Fruit fly (Drosophila melanogaster) whole organism, embryonic: ENCODE results near the gene woc.

Experiments
- CG10366 ChIP-seq: fragments of 200-800 bp; sonication (Bioruptor generic); IDR thresholded peaks from 2 replicates; pipeline ENCODE4 v1.3.6; 2022; ENCODE audit warnings: missing biosample characterization, missing genetic modification characterization
- CG10543 ChIP-seq: fragments of 200-800 bp; sonication (Bioruptor generic); optimal IDR thresholded peaks from 3 replicates; lab custom pipeline; 2017; ENCODE audit warnings: missing biosample characterization, mild to moderate bottlenecking, missing genetic modification characterization, moderate library complexity
- CG11085 ChIP-seq: fragments of 200-800 bp; sonication (Bioruptor generic); IDR thresholded peaks from 2 replicates; pipeline ENCODE4 v1.3.6; 2022; ENCODE audit warnings: missing biosample characterization, missing genetic modification characterization
- CG11696 ChIP-seq: fragments of 200-800 bp; sonication (Bioruptor generic); IDR thresholded peaks from 2 replicates; pipeline ENCODE4 v1.3.6; 2022; ENCODE audit warnings: missing biosample characterization, missing genetic modification characterization
- CG11723 ChIP-seq: fragments of 200-800 bp; sonication (Bioruptor generic); optimal IDR thresholded peaks from 2 replicates; lab custom pipeline; 2017; ENCODE audit warnings: missing biosample characterization, mild to moderate bottlenecking, missing genetic modification characterization
- CG12659 ChIP-seq: fragments of 200-800 bp; sonication (Bioruptor generic); optimal IDR thresholded peaks from 3 replicates; lab custom pipeline; 2017; ENCODE audit warnings: mild to moderate bottlenecking, missing biosample characterization, missing genetic modification reagents, missing genetic modification characterization
- CG13894 ChIP-seq: fragments of 200-800 bp; sonication (Bioruptor generic); optimal IDR thresholded peaks from 3 replicates; lab custom pipeline; 2018; ENCODE audit warnings: missing biosample characterization, mild to moderate bottlenecking, missing genetic modification characterization, moderate library complexity
- CG14710 ChIP-seq: fragments of 200-800 bp; sonication (Bioruptor generic); optimal IDR thresholded peaks from 3 replicates; lab custom pipeline; 2019; ENCODE audit warnings: missing biosample characterization, mild to moderate bottlenecking, missing genetic modification characterization, moderate library complexity
- CG14860 ChIP-seq: fragments of 200-800 bp; sonication (Bioruptor generic); IDR thresholded peaks from 3 replicates; pipeline ENCODE4 v1.3.6; 2022; ENCODE audit warnings: missing biosample characterization, missing genetic modification characterization; ENCODE audit not compliant: partially characterized antibody
- CG15479 ChIP-seq: fragments of 200-800 bp; sonication (Bioruptor generic); optimal IDR thresholded peaks from 3 replicates; lab custom pipeline; 2019; ENCODE audit warnings: missing biosample characterization, mild to moderate bottlenecking, missing genetic modification characterization, moderate library complexity
- CG17328 ChIP-seq: fragments of 200-800 bp; sonication (Bioruptor generic); IDR thresholded peaks from 2 replicates; pipeline ENCODE4 v1.3.6; 2022; ENCODE audit warnings: missing biosample characterization, missing genetic modification characterization
- CG17385 ChIP-seq: fragments of 200-800 bp; sonication (Bioruptor generic); optimal IDR thresholded peaks from 3 replicates; lab custom pipeline; 2018; ENCODE audit warnings: missing biosample characterization, mild to moderate bottlenecking, missing genetic modification characterization
- CG18599 ChIP-seq: fragments of 200-800 bp; sonication (Bioruptor generic); optimal IDR thresholded peaks from 3 replicates; lab custom pipeline; 2017; ENCODE audit warnings: missing biosample characterization, missing genetic modification characterization, mild to moderate bottlenecking, moderate library complexity, missing genetic modification reagents
- CG31441 ChIP-seq: fragments of 200-800 bp; sonication (Bioruptor generic); IDR thresholded peaks from 2 replicates; pipeline ENCODE4 v1.3.6; 2022; ENCODE audit warnings: missing biosample characterization, missing genetic modification characterization
- CG4617 ChIP-seq: fragments of 200-800 bp; sonication (Bioruptor generic); optimal IDR thresholded peaks from 3 replicates; lab custom pipeline; 2016; ENCODE audit warnings: missing biosample characterization, missing genetic modification characterization, borderline replicate concordance
- CG6689 ChIP-seq: fragments of 200-800 bp; sonication (Bioruptor generic); IDR thresholded peaks from 2 replicates; pipeline ENCODE4 v1.3.6; 2022; ENCODE audit warnings: missing biosample characterization, missing genetic modification characterization
- CG6813 ChIP-seq: fragments of 200-800 bp; sonication (Bioruptor generic); optimal IDR thresholded peaks from 2 replicates; lab custom pipeline; 2017; ENCODE audit warnings: missing biosample characterization, missing genetic modification characterization, mild to moderate bottlenecking, moderate library complexity, missing genetic modification reagents
- CG8478 ChIP-seq: fragments of >200 bp; optimal IDR thresholded peaks from 2 replicates; lab custom pipeline; 2018
- CG9797 ChIP-seq: fragments of 200-800 bp; sonication (Bioruptor generic); optimal IDR thresholded peaks from 3 replicates; lab custom pipeline; 2018; ENCODE audit warnings: missing biosample characterization, mild to moderate bottlenecking, missing genetic modification characterization
- Dek ChIP-seq: fragments of 200-800 bp; sonication (Bioruptor generic); optimal IDR thresholded peaks from 3 replicates; lab custom pipeline; 2019; ENCODE audit warnings: missing biosample characterization, mild to moderate bottlenecking, missing genetic modification characterization, moderate library complexity
- Dip3 ChIP-seq: fragments of 200-800 bp; sonication (Bioruptor generic); optimal IDR thresholded peaks from 3 replicates; lab custom pipeline; 2016; ENCODE audit warnings: missing biosample characterization, missing genetic modification characterization
- Dll ChIP-seq: fragments of 200-800 bp; sonication (Bioruptor generic); IDR thresholded peaks from 4 replicates; pipeline ENCODE4 v1.3.6; 2022; ENCODE audit warnings: missing biosample characterization, missing genetic modification characterization; ENCODE audit not compliant: partially characterized antibody
- Doc2 ChIP-seq: fragments of 200-800 bp; sonication (Bioruptor generic); IDR thresholded peaks from 2 replicates; pipeline ENCODE4 v1.3.6; 2022; ENCODE audit warnings: missing biosample characterization, missing genetic modification characterization
- Dp ChIP-seq: fragments of 200-800 bp; sonication (Bioruptor generic); optimal IDR thresholded peaks from 2 replicates; lab custom pipeline; 2018; ENCODE audit warnings: missing biosample characterization, mild to moderate bottlenecking, missing genetic modification characterization, moderate library complexity
- E2f2 ChIP-seq: fragments of 200-800 bp; sonication (Bioruptor generic); IDR thresholded peaks from 2 replicates; pipeline ENCODE4 v1.3.6; 2022; ENCODE audit warnings: missing biosample characterization, missing genetic modification characterization
- Fer3 ChIP-seq: fragments of 200-800 bp; sonication (Bioruptor generic); optimal IDR thresholded peaks from 2 replicates; lab custom pipeline; 2018; ENCODE audit warnings: missing biosample characterization, mild to moderate bottlenecking, missing genetic modification characterization, moderate library complexity
- Gsc ChIP-seq: fragments of 200-800 bp; sonication (Bioruptor generic); IDR thresholded peaks from 2 replicates; pipeline ENCODE4 v1.3.6; 2022; ENCODE audit warnings: missing biosample characterization, missing genetic modification characterization
- MTF-1 ChIP-seq: fragments of 200-800 bp; sonication (Bioruptor generic); optimal IDR thresholded peaks from 2 replicates; lab custom pipeline; 2018; ENCODE audit warnings: missing biosample characterization, mild to moderate bottlenecking, missing genetic modification characterization, borderline replicate concordance
- Med ChIP-seq: fragments of 200-800 bp; sonication (Bioruptor generic); peaks from one replicate; lab custom pipeline; 2016; ENCODE audit warnings: missing biosample characterization, missing genetic modification characterization, mild to moderate bottlenecking, inconsistent platforms, moderate library complexity
- Meics ChIP-seq: fragments of 200-800 bp; sonication (Bioruptor generic); optimal IDR thresholded peaks from 2 replicates; lab custom pipeline; 2017; ENCODE audit warnings: missing biosample characterization, mild to moderate bottlenecking, missing genetic modification characterization
- Myb ChIP-seq: fragments of 200-800 bp; sonication (Bioruptor generic); optimal IDR thresholded peaks from 2 replicates; lab custom pipeline; 2016; ENCODE audit warnings: missing biosample characterization, missing genetic modification characterization
- Ptx1 ChIP-seq: fragments of 200-800 bp; sonication (Bioruptor generic); IDR thresholded peaks from 2 replicates; pipeline ENCODE4 v1.3.6; 2022; ENCODE audit warnings: missing biosample characterization, missing genetic modification characterization
- Stat92E ChIP-seq, 3 experiments: fragments of >200 bp in 2 of 3; fragments of 200-800 bp in 1 of 3; sonication (Bioruptor generic) in 1 of 3; optimal IDR thresholded peaks; 2 replicates each; lab custom pipeline; 2017 to 2019; ENCODE audit warnings: missing biosample characterization in 3 of 3, missing genetic modification characterization in 3 of 3, mild to moderate bottlenecking in 1 of 3, moderate library complexity in 1 of 3
- Trl ChIP-seq, 3 experiments: fragments of >200 bp in 2 of 3; fragments of 200-800 bp in 1 of 3; sonication (Bioruptor generic) in 1 of 3; optimal IDR thresholded peaks; 2 replicates in 1 of 3; 3 replicates in 2 of 3; lab custom pipeline; 2016 to 2017; ENCODE audit warnings: missing biosample characterization in 1 of 3, missing genetic modification characterization in 1 of 3
- ab ChIP-seq: fragments of 200-800 bp; sonication (Bioruptor generic); optimal IDR thresholded peaks from 2 replicates; lab custom pipeline; 2016; ENCODE audit warnings: missing biosample characterization, missing genetic modification characterization
- croc ChIP-seq: fragments of 200-800 bp; sonication (Bioruptor generic); conservative IDR thresholded peaks from 3 replicates; pipeline ENCODE4 v1.3.6; 2022; ENCODE audit warnings: missing biosample characterization, missing genetic modification characterization
- hbn ChIP-seq: fragments of 200-800 bp; sonication (Bioruptor generic); IDR thresholded peaks from 2 replicates; pipeline ENCODE4 v1.3.6; 2022; ENCODE audit warnings: missing biosample characterization, missing genetic modification characterization; ENCODE audit not compliant: partially characterized antibody
- insv ChIP-seq, 2 experiments: fragments of 200-800 bp; sonication (Bioruptor generic); optimal IDR thresholded peaks; 3 replicates each; lab custom pipeline; 2016 to 2018; ENCODE audit warnings: missing biosample characterization in 2 of 2, missing genetic modification characterization in 2 of 2
- kni ChIP-seq: fragments of 200-800 bp; sonication (Bioruptor generic); optimal IDR thresholded peaks from 3 replicates; lab custom pipeline; 2017; ENCODE audit warnings: mild to moderate bottlenecking, missing biosample characterization, missing genetic modification reagents, missing genetic modification characterization
- lilli ChIP-seq: fragments of 200-800 bp; sonication (Bioruptor generic); optimal IDR thresholded peaks from 3 replicates; lab custom pipeline; 2016; ENCODE audit warnings: missing biosample characterization, missing genetic modification characterization
- maf-S ChIP-seq: fragments of 200-800 bp; sonication (Bioruptor generic); optimal IDR thresholded peaks from 2 replicates; lab custom pipeline; 2016; ENCODE audit warnings: missing biosample characterization, missing genetic modification characterization
- nom ChIP-seq: fragments of 200-800 bp; sonication (Bioruptor generic); optimal IDR thresholded peaks from 2 replicates; lab custom pipeline; 2017; ENCODE audit warnings: missing biosample characterization, missing genetic modification characterization, mild to moderate bottlenecking, moderate library complexity, missing genetic modification reagents
- phol ChIP-seq: fragments of 200-800 bp; sonication (Bioruptor generic); optimal IDR thresholded peaks from 3 replicates; lab custom pipeline; 2018; ENCODE audit warnings: missing biosample characterization, mild to moderate bottlenecking, missing genetic modification characterization, moderate library complexity
- slou ChIP-seq: fragments of 200-800 bp; sonication (Bioruptor generic); optimal IDR thresholded peaks from 3 replicates; lab custom pipeline; 2016; ENCODE audit warnings: missing biosample characterization, missing genetic modification characterization
- vvl ChIP-seq: fragments of 200-800 bp; sonication (Bioruptor generic); IDR thresholded peaks from 2 replicates; pipeline ENCODE4 v1.3.6; 2022; ENCODE audit warnings: missing biosample characterization, missing genetic modification characterization
- yki ChIP-seq: fragments of >200 bp; optimal IDR thresholded peaks from 3 replicates; lab custom pipeline; 2018
- zf30C ChIP-seq: fragments of 200-800 bp; sonication (Bioruptor generic); optimal IDR thresholded peaks from 3 replicates; lab custom pipeline; 2018; ENCODE audit warnings: missing biosample characterization, mild to moderate bottlenecking, missing genetic modification characterization

Gene woc

DNA sequence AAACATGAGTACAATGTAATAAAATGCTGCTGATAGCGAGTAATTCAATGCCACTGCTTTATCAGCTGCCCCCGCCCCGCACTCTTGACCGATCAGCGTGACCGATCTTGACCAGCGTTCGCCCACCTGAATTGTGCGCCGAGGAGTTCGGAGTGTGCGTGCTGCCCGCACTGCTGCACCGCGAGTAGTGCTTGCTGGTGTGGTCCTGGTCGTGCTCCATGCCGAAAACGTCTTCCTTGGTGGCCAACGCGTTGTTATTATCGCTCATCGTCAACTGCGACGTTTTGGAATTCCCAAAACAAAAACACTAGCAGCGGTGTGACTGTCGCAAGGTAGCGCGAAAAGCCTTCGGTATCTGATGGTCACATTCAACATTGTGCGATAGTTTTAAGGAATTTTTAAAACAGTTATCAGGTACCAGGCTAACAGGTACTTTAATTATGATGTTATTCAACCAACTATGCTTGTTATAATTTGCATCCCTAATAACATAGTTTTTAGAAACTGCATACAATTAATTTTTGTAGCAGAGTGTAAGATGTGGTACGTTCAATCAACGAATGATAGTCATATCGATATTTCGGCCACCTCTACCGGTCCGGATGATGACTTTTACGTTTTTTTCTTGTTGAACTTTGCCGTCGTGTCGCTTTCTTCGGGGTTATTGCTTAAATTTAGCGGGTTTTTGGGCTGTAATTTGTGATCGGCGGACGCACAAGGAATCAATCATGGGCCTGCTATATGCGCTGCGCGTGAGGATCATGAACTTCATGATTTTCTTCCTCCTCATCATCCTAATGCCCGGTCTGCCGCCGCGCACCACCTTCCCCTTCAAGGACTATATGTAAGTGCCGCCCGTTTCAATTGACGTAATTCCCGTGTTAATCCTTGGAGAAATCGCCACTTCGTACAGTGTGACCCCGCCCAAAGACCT, 24.6 kb upstream of the woc start, which contains the start of the genes bigmax and Hmu (continued):
- TF ChIP-seq lilli (GFP tag; lab: Kevin White, UChicago) (peak; percentile 94), CG11696 (no peak), CG8478 (lab: Kevin White, UChicago) (no peak), CG10543 (GFP tag; lab: Kevin White, UChicago) (peak; percentile 79), CG17328 (peak; percentile 82), zf30C (GFP tag; lab: Kevin White, UChicago) (no peak), CG11085 (GFP tag; lab: Robert Waterston, UW) (peak; percentile 81), hbn (GFP tag; lab: Robert Waterston, UW) (peak; percentile 94), nom (GFP tag; lab: Kevin White, UChicago) (peak; percentile 13), Doc2 (peak; percentile 55; the same call in 1 of the 2 replicates), Myb (GFP tag; lab: Kevin White, UChicago) (peak; percentile 81), slou (GFP tag; lab: Kevin White, UChicago) (peak; percentile 63), Trl (optimal IDR thresholded peaks at IDR 0.05; lab: Kevin White, UChicago) (no peak), Trl (GFP tag; optimal IDR thresholded peaks at IDR 0.05; lab: Kevin White, UChicago) (peak; percentile 86), Fer3 (tag; lab: Kevin White, UChicago) (peak; percentile 85), Dip3 (GFP tag; lab: Kevin White, UChicago) (peak; percentile 85), CG14860 (GFP tag; lab: Robert Waterston, UW) (peak; percentile 81), Dp (GFP tag; lab: Kevin White, UChicago) (peak; percentile 37), CG6689 (GFP tag; lab: Robert Waterston, UW) (peak; percentile 79), MTF-1 (peak; percentile 20), phol (tag; lab: Kevin White, UChicago) (peak; percentile 87), CG18599 (peak; percentile 85), CG31441 (GFP tag; lab: Robert Waterston, UW) (peak; percentile 67), E2f2 (GFP tag; lab: Robert Waterston, UW) (peak; percentile 61), CG15479 (no peak), CG9797 (peak; percentile 95), CG6813 (peak; percentile 14), Gsc (GFP tag; lab: Robert Waterston, UW) (no peak), CG14710 (peak; percentile 88), ab (GFP tag; lab: Kevin White, UChicago) (peak; percentile 13), yki (lab: Kevin White, UChicago) (no peak), vvl (GFP tag; lab: Robert Waterston, UW) (peak; percentile 92), Ptx1 (peak; percentile 88), kni (GFP tag; lab: Kevin White, UChicago) (peak; percentile 29), CG4617 (GFP tag; lab: Kevin White, UChicago) (peak; percentile 85), Dek (tag; lab: Kevin White, UChicago) (peak; percentile 78), Meics (GFP tag; lab: Kevin White, UChicago) (peak; percentile 74), Dll (GFP tag; lab: Robert Waterston, UW) (peak; percentile 98), CG11723 (GFP tag; lab: Kevin White, UChicago) (peak; percentile 53), Med (peak; percentile 99), CG12659 (GFP tag; lab: Kevin White, UChicago) (peak; percentile 91), CG10366 (peak; percentile 83), croc (GFP tag; lab: Robert Waterston, UW) (peak; percentile 46), CG17385 (GFP tag; lab: Kevin White, UChicago) (peak; percentile 63), insv (GFP tag; optimal IDR thresholded peaks at IDR 0.05; lab: Kevin White, UChicago) (peak in 1 of 2 experiments; percentile 38), Stat92E (GFP tag; optimal IDR thresholded peaks at IDR 0.05; lab: Kevin White, UChicago) (peak in 1 of 3 experiments; percentile 68), maf-S (GFP tag; lab: Kevin White, UChicago) (peak; percentile 84), CG13894 (tag; lab: Kevin White, UChicago) (peak; percentile 90)
